Fruit fly (Drosophila melanogaster) whole organism, embryonic: ENCODE measurements around the gene Gr97a.

Source experiments
- Atf6 ChIP-seq: fragments of 200-800 bp; sonication (Bioruptor generic); IDR thresholded peaks from 2 replicates; pipeline ENCODE4 v1.3.6; 2022; ENCODE audit warnings: missing biosample characterization, missing genetic modification characterization
- Awh ChIP-seq: fragments of 200-800 bp; sonication (Bioruptor generic); IDR thresholded peaks from 2 replicates; pipeline ENCODE4, ENCODE4 v1.3.6; 2022; ENCODE audit warnings: missing biosample characterization, missing genetic modification characterization
- B-H2 ChIP-seq: fragments of 200-800 bp; sonication (Bioruptor generic); optimal IDR thresholded peaks from 2 replicates; lab custom pipeline; 2018; ENCODE audit warnings: missing biosample characterization, mild to moderate bottlenecking, missing genetic modification characterization
- CG10979 ChIP-seq: fragments of 200-800 bp; sonication (Bioruptor generic); optimal IDR thresholded peaks from 2 replicates; lab custom pipeline; 2018; ENCODE audit warnings: missing biosample characterization, mild to moderate bottlenecking, missing genetic modification characterization, moderate library complexity
- CG12769 ChIP-seq: fragments of 200-800 bp; sonication (Bioruptor generic); optimal IDR thresholded peaks from 2 replicates; lab custom pipeline; 2019; ENCODE audit warnings: missing biosample characterization, mild to moderate bottlenecking, missing genetic modification characterization, moderate library complexity
- CG13296 ChIP-seq: fragments of 200-800 bp; sonication (Bioruptor generic); optimal IDR thresholded peaks from 3 replicates; lab custom pipeline; 2018; ENCODE audit warnings: missing biosample characterization, mild to moderate bottlenecking, missing genetic modification characterization
- CG1647 ChIP-seq: fragments of 200-800 bp; sonication (Bioruptor generic); optimal IDR thresholded peaks from 3 replicates; lab custom pipeline; 2016; ENCODE audit warnings: missing biosample characterization, missing genetic modification characterization
- CG16813 ChIP-seq: fragments of 200-800 bp; sonication (Bioruptor generic); IDR thresholded peaks from 3 replicates; pipeline ENCODE4 v1.3.6; 2022; ENCODE audit warnings: missing biosample characterization, missing genetic modification characterization; ENCODE audit not compliant: partially characterized antibody
- CG16815 ChIP-seq: fragments of 200-800 bp; sonication (Bioruptor generic); optimal IDR thresholded peaks from 3 replicates; lab custom pipeline; 2017; ENCODE audit warnings: missing biosample characterization, mild to moderate bottlenecking, missing genetic modification characterization
- CG17186 ChIP-seq: fragments of 200-800 bp; sonication (Bioruptor generic); optimal IDR thresholded peaks from 3 replicates; lab custom pipeline; 2017; ENCODE audit warnings: missing biosample characterization, missing genetic modification reagents, missing genetic modification characterization
- CG2202 ChIP-seq: fragments of 200-800 bp; sonication (Bioruptor generic); optimal IDR thresholded peaks from 2 replicates; lab custom pipeline; 2018; ENCODE audit warnings: missing biosample characterization, mild to moderate bottlenecking, missing genetic modification characterization
- CG5180 ChIP-seq: fragments of 200-800 bp; sonication (Bioruptor generic); optimal IDR thresholded peaks from 3 replicates; lab custom pipeline; 2017; ENCODE audit warnings: missing biosample characterization, missing genetic modification characterization, mild to moderate bottlenecking, moderate library complexity, missing genetic modification reagents
- CG9215 ChIP-seq: fragments of 200-800 bp; sonication (Bioruptor generic); IDR thresholded peaks from 2 replicates; pipeline ENCODE4 v1.3.6; 2022; ENCODE audit warnings: missing biosample characterization, missing genetic modification characterization
- CG9727 ChIP-seq: fragments of 200-800 bp; sonication (Bioruptor generic); optimal IDR thresholded peaks from 3 replicates; lab custom pipeline; 2017; ENCODE audit warnings: missing biosample characterization, mild to moderate bottlenecking, missing genetic modification characterization
- CG9797 ChIP-seq: fragments of 200-800 bp; sonication (Bioruptor generic); optimal IDR thresholded peaks from 3 replicates; lab custom pipeline; 2018; ENCODE audit warnings: missing biosample characterization, mild to moderate bottlenecking, missing genetic modification characterization
- Dip2 ChIP-seq: fragments of 200-800 bp; sonication (Bioruptor generic); IDR thresholded peaks from 2 replicates; pipeline ENCODE4 v1.3.6; 2022; ENCODE audit warnings: missing biosample characterization, missing genetic modification characterization
- Dip3 ChIP-seq: fragments of 200-800 bp; sonication (Bioruptor generic); optimal IDR thresholded peaks from 3 replicates; lab custom pipeline; 2016; ENCODE audit warnings: missing biosample characterization, missing genetic modification characterization
- ERR ChIP-seq: fragments of 200-800 bp; sonication (Bioruptor generic); optimal IDR thresholded peaks from 2 replicates; lab custom pipeline; 2016; ENCODE audit warnings: missing biosample characterization, missing genetic modification characterization
- MESR4 ChIP-seq: fragments of 200-800 bp; sonication (Bioruptor generic); optimal IDR thresholded peaks from 2 replicates; lab custom pipeline; 2018; ENCODE audit warnings: missing biosample characterization, mild to moderate bottlenecking, missing genetic modification characterization, moderate library complexity
- Pdp1 ChIP-seq, 2 experiments: fragments of 200-800 bp; sonication (Bioruptor generic); optimal IDR thresholded peaks; 3 replicates each; lab custom pipeline; 2016; ENCODE audit warnings: missing biosample characterization in 2 of 2, missing genetic modification characterization in 2 of 2, mild to moderate bottlenecking in 1 of 2, moderate library complexity in 1 of 2
- Sox102F ChIP-seq: fragments of 200-800 bp; sonication (Bioruptor generic); optimal IDR thresholded peaks from 2 replicates; lab custom pipeline; 2018; ENCODE audit warnings: missing biosample characterization, mild to moderate bottlenecking, missing genetic modification characterization, moderate library complexity
- Stat92E ChIP-seq, 3 experiments: fragments of >200 bp in 2 of 3; fragments of 200-800 bp in 1 of 3; sonication (Bioruptor generic) in 1 of 3; optimal IDR thresholded peaks; 2 replicates each; lab custom pipeline; 2017 to 2019; ENCODE audit warnings: missing biosample characterization in 3 of 3, missing genetic modification characterization in 3 of 3, mild to moderate bottlenecking in 1 of 3, moderate library complexity in 1 of 3
- amos ChIP-seq: fragments of 200-800 bp; sonication (Bioruptor generic); IDR thresholded peaks from 2 replicates; pipeline ENCODE4 v1.3.6; 2022; ENCODE audit warnings: missing biosample characterization, missing genetic modification characterization; ENCODE audit not compliant: partially characterized antibody
- cg ChIP-seq: fragments of 200-800 bp; sonication (Bioruptor generic); optimal IDR thresholded peaks from 3 replicates; lab custom pipeline; 2019; ENCODE audit warnings: missing biosample characterization, mild to moderate bottlenecking, missing genetic modification characterization, moderate library complexity
- crol ChIP-seq: fragments of 200-800 bp; sonication (Bioruptor generic); IDR thresholded peaks from 2 replicates; pipeline ENCODE4 v1.3.6; 2022; ENCODE audit warnings: missing biosample characterization, missing genetic modification characterization
- gem ChIP-seq: fragments of 200-800 bp; sonication (Bioruptor generic); optimal IDR thresholded peaks from 2 replicates; lab custom pipeline; 2019; ENCODE audit warnings: missing biosample characterization, mild to moderate bottlenecking, missing genetic modification characterization, moderate library complexity
- grn ChIP-seq: fragments of 200-800 bp; sonication (Bioruptor generic); optimal IDR thresholded peaks from 3 replicates; lab custom pipeline; 2017; ENCODE audit warnings: missing biosample characterization, missing genetic modification characterization
- gro ChIP-seq: fragments of 200-800 bp; sonication (Bioruptor generic); optimal IDR thresholded peaks from 2 replicates; lab custom pipeline; 2016; ENCODE audit warnings: missing biosample characterization, missing genetic modification characterization
- lola ChIP-seq, 3 experiments: fragments of >200 bp in 2 of 3; fragments of 200-800 bp in 1 of 3; sonication (Bioruptor generic) in 1 of 3; optimal IDR thresholded peaks; 2 replicates each; lab custom pipeline; 2017 to 2019; ENCODE audit warnings: missing biosample characterization in 3 of 3, missing genetic modification characterization in 3 of 3, mild to moderate bottlenecking in 1 of 3, moderate library complexity in 1 of 3
- nerfin-2 ChIP-seq: fragments of 200-800 bp; sonication (Bioruptor generic); IDR thresholded peaks from 2 replicates; pipeline ENCODE4 v1.3.6; 2022; ENCODE audit warnings: missing biosample characterization, missing genetic modification characterization; ENCODE audit not compliant: partially characterized antibody
- pum ChIP-seq: fragments of 200-800 bp; sonication (Bioruptor generic); optimal IDR thresholded peaks from 2 replicates; lab custom pipeline; 2016; ENCODE audit warnings: missing biosample characterization, missing genetic modification characterization
- repo ChIP-seq: fragments of 200-800 bp; sonication (Bioruptor generic); optimal IDR thresholded peaks from 2 replicates; lab custom pipeline; 2016; ENCODE audit warnings: missing biosample characterization, missing genetic modification characterization
- sd ChIP-seq: fragments of 200-800 bp; sonication (Bioruptor generic); optimal IDR thresholded peaks from 3 replicates; lab custom pipeline; 2018; ENCODE audit warnings: missing biosample characterization, mild to moderate bottlenecking, missing genetic modification characterization, moderate library complexity
- sens-2 ChIP-seq: fragments of 200-800 bp; sonication (Bioruptor generic); IDR thresholded peaks from 2 replicates; pipeline ENCODE4 v1.3.6; 2022; ENCODE audit warnings: missing biosample characterization, missing genetic modification characterization
- so ChIP-seq: fragments of 200-800 bp; sonication (Bioruptor generic); IDR thresholded peaks from 3 replicates; pipeline ENCODE4 v1.3.6; 2022; ENCODE audit warnings: missing biosample characterization, missing genetic modification characterization
- sqz ChIP-seq: fragments of 200-800 bp; sonication (Bioruptor generic); optimal IDR thresholded peaks from 3 replicates; lab custom pipeline; 2018; ENCODE audit warnings: missing biosample characterization, mild to moderate bottlenecking, missing genetic modification characterization
- trh ChIP-seq: fragments of 200-800 bp; sonication (Bioruptor generic); optimal IDR thresholded peaks from 2 replicates; lab custom pipeline; 2016; ENCODE audit warnings: missing biosample characterization, missing genetic modification characterization
- unc-4 ChIP-seq: fragments of 200-800 bp; sonication (Bioruptor generic); IDR thresholded peaks from 2 replicates; pipeline ENCODE4 v1.3.6; 2022; ENCODE audit warnings: missing biosample characterization, missing genetic modification characterization; ENCODE audit not compliant: partially characterized antibody
- usp ChIP-seq: fragments of >200 bp; optimal IDR thresholded peaks from 2 replicates; lab custom pipeline; 2017; ENCODE audit warnings: missing biosample characterization, missing genetic modification characterization

Gene Gr97a

DNA sequence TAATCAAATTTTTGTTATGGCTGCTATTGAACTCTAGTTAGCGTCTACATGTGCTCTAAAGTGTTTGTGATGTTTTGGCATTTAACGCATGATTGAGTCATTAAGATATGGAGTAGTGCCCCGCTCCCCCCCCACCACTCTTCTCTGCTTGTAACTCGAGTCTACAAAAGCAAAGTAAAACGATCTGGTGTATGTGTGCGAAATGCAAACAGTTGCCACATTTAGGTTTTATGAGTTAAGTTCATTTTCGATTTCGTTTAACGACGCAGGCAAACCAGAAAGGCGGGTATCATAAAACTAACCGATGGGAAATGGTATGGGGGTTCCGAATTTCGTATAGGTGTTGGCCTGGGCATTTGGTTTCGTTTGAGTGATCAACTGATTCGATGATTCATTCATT is 31.8 kb downstream of the Gr97a start (continued):
- TF ChIP-seq trh: no peak
- no peak for TF ChIP-seq CG9797 (GFP tag; lab: Kevin White, UChicago)
- no peak for TF ChIP-seq pum (GFP tag; lab: Kevin White, UChicago)
- no peak for TF ChIP-seq Sox102F
- peak; percentile 41 for TF ChIP-seq Atf6 (GFP tag; lab: Robert Waterston, UW)
- no peak for TF ChIP-seq sqz (GFP tag; lab: Kevin White, UChicago)
- peak; percentile 29; the same call in 1 of the 2 replicates for TF ChIP-seq amos (GFP tag; lab: Robert Waterston, UW)
- TF ChIP-seq lola (GFP tag; optimal IDR thresholded peaks at IDR 0.05; lab: Kevin White, UChicago): no peak
- no peak for TF ChIP-seq nerfin-2 (GFP tag; lab: Robert Waterston, UW)
- no peak for TF ChIP-seq CG5180
- peak; percentile 3 for TF ChIP-seq B-H2 (GFP tag; lab: Kevin White, UChicago)
- TF ChIP-seq unc-4 (GFP tag; lab: Robert Waterston, UW): no peak
- no peak for TF ChIP-seq CG16813 (GFP tag; lab: Robert Waterston, UW)
- TF ChIP-seq CG1647 (GFP tag; lab: Kevin White, UChicago): no peak

DNA sequence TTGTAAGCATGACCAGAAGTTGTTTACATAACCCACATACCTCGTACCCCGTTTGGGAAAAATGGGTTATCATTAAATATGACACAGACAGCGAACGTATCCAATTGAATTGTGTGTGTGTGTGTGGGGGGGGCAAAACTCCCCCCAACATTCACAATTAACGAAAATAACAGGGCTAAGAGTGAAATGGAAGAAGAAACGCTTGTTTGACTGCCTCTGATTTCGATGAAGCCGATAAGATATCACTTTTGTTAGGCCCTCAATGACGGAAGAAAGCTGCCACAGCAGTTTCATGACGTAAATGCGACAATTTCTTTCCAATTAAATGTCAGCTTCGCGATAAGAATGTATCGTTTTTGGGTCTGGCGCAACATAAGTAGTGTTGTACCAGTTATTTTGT is 32.4 kb downstream of the Gr97a start:
- TF ChIP-seq CG9215 (GFP tag; lab: Robert Waterston, UW) (no peak), Stat92E (GFP tag; optimal IDR thresholded peaks at IDR 0.05; lab: Kevin White, UChicago) (peak in 1 of 3 experiments; percentile 27), cg (GFP tag; lab: Kevin White, UChicago) (peak; percentile 44), CG2202 (tag; lab: Kevin White, UChicago) (no peak), sens-2 (GFP tag; lab: Robert Waterston, UW) (peak; percentile 71), Dip2 (no peak), CG10979 (tag; lab: Kevin White, UChicago) (no peak), usp (no peak), gem (tag; lab: Kevin White, UChicago) (no peak), MESR4 (no peak), CG12769 (tag; lab: Kevin White, UChicago) (peak; percentile 32), CG13296 (GFP tag; lab: Kevin White, UChicago) (no peak), crol (GFP tag; lab: Robert Waterston, UW) (peak; percentile 49; the same call in 1 of the 2 replicates), gro (GFP tag; lab: Kevin White, UChicago) (no peak), so (GFP tag; lab: Robert Waterston, UW) (no peak), CG16815 (GFP tag; lab: Kevin White, UChicago) (no peak), Dip3 (no peak), ERR (GFP tag; lab: Kevin White, UChicago) (no peak), Awh (GFP tag; lab: Robert Waterston, UW) (peak; percentile 65), CG17186 (no peak), grn (peak; percentile 92), repo (GFP tag; lab: Kevin White, UChicago) (no peak), sd (tag; lab: Kevin White, UChicago) (peak; percentile 45), Pdp1 (GFP tag; optimal IDR thresholded peaks at IDR 0.05; lab: Kevin White, UChicago) (peak in 1 of 2 experiments; percentile 42), CG9727 (GFP tag; lab: Kevin White, UChicago) (no peak)
